Fruit fly (Drosophila melanogaster): Measurements from ENCODE around the gene Dim1.

Dim1 gene

DNA sequence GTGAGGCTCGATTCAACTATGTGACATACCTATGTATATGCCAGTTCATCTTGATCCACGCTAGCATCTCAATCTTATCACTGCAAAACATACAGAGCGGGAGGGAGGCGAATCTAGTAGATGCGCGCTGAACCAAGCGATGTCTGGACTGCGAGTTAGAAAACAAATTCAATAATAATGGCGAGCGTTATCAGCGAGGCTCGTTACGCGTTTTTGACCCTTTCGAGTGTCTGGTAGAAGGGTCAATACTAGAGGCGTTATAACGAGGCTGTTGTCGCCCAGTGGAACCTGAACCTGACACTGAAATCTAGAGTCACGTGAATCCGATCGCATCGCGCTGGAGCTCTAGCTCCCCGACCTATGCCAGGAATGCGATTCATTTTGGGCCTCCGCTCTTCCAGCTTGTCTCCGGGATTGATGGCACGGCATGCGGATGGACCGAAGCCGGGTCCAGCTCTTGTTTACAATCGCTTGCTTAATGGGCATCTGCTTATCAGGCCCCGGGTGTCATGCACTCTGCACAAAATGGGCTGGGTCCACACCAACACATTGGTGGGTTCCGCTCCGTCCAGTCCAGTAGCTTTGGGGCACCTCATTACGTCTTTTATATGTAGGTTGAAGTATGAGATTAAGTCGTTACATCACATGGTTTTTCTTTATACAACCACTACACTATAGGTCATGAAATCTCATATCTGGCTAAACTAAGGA is 13.5 kb upstream of the Dim1 start:
- TF ChIP-seq sug (tag; optimal IDR thresholded peaks at IDR 0.05) (peak; percentile 79), CG34376 (GFP tag; optimal IDR thresholded peaks at IDR 0.05) (peak; percentile 91), GATAe (GFP tag; conservative IDR thresholded peaks at IDR 0.05) (no peak), CG10543 (GFP tag; optimal IDR thresholded peaks at IDR 0.05) (peak; percentile 50), Pdp1 (GFP tag; optimal IDR thresholded peaks at IDR 0.05) (peak in 1 of 2 experiments; percentile 76), Hr78 (GFP tag; optimal IDR thresholded peaks at IDR 0.05) (peak in 1 of 2 experiments; percentile 68), Fer3 (tag; optimal IDR thresholded peaks at IDR 0.05) (no peak), CG6813 (GFP tag; optimal IDR thresholded peaks at IDR 0.05) (no peak), cwo (GFP tag; optimal IDR thresholded peaks at IDR 0.05) (peak; percentile 94), Med (GFP tag) (peak; percentile 28), CG7786 (GFP tag; optimal IDR thresholded peaks at IDR 0.05) (no peak)

DNA sequence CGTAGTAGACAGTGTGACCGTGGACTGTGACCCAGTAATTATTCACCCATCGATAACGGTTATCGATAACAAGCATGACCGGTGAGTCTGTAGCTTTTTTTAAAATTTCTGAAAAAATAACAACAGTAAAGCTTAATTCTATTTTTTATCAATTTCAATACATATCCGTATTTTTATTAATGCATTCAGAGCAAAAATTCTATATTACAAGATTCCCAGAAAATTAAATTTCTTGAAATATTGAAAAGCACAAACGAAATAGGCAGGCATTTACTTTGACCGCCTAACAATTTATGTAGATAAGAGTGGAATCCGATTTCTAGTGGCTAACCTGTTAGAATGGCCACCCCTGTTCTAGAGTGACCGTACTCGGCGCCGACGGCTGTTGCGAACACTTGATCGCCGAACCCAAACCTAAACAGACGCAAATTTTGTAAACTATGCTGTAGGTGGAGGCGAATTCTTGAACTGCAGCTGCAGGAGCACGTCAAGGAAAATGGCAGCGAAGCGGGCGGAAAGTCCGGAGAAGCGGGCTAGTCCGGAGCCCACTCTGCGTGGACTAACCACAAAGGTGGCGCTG is 9.1 kb upstream of the Dim1 start, which contains the start of gene CG3652:
CG3652 (minus strand) TSS at position 35 of the 580 bp plus-strand sequence.
- peak; percentile 31 for TF ChIP-seq CG17829 (tag; optimal IDR thresholded peaks at IDR 0.05)
- no peak for TF ChIP-seq CG12236 (GFP tag; optimal IDR thresholded peaks at IDR 0.05)
- TF ChIP-seq amos (GFP tag; IDR thresholded peaks at IDR 0.05; ENCODE audit: partially characterized antibody): peak; percentile 43
- no peak for TF ChIP-seq hth (optimal IDR thresholded peaks at IDR 0.05)
- TF ChIP-seq CG10543 (GFP tag; optimal IDR thresholded peaks at IDR 0.05): no peak
- TF ChIP-seq ems (GFP tag; optimal IDR thresholded peaks at IDR 0.05): no peak
- no peak for TF ChIP-seq shn (GFP tag; optimal IDR thresholded peaks at IDR 0.05)
- TF ChIP-seq CG1832 (GFP tag; optimal IDR thresholded peaks at IDR 0.05): no peak
- TF ChIP-seq ken (GFP tag; IDR thresholded peaks at IDR 0.05): no peak
- no peak for TF ChIP-seq fru (optimal IDR thresholded peaks at IDR 0.05)
- peak; percentile 19 for TF ChIP-seq CG9609 (GFP tag; optimal IDR thresholded peaks at IDR 0.05)
- no peak for TF ChIP-seq cato (GFP tag; optimal IDR thresholded peaks at IDR 0.05; ENCODE audit: borderline replicate concordance)
- TF ChIP-seq hb (GFP tag; IDR thresholded peaks at IDR 0.05; ENCODE audit: partially characterized antibody): no peak
- TF ChIP-seq D19B (GFP tag; optimal IDR thresholded peaks at IDR 0.05): no peak
- TF ChIP-seq CG3065 (GFP tag; optimal IDR thresholded peaks at IDR 0.05): no peak
- TF ChIP-seq Trl (optimal IDR thresholded peaks at IDR 0.05): no peak
- TF ChIP-seq Trl (GFP tag; optimal IDR thresholded peaks at IDR 0.05): peak; percentile 34
- TF ChIP-seq cg (GFP tag; optimal IDR thresholded peaks at IDR 0.05): no peak
- TF ChIP-seq pros (GFP tag; optimal IDR thresholded peaks at IDR 0.05): no peak
- TF ChIP-seq CG9727 (GFP tag; optimal IDR thresholded peaks at IDR 0.05): no peak
- no peak for TF ChIP-seq CG9215 (GFP tag; IDR thresholded peaks at IDR 0.05)
- peak; percentile 54 for TF ChIP-seq HLH4C (GFP tag; IDR thresholded peaks at IDR 0.05; ENCODE audit: partially characterized antibody)
- TF ChIP-seq chinmo (GFP tag; IDR thresholded peaks at IDR 0.05; ENCODE audit: partially characterized antibody): 0 out of 4 replicates have a peak, but pooled peaks have one; percentile 21
- TF ChIP-seq org-1 (GFP tag; optimal IDR thresholded peaks at IDR 0.05): no peak
- no peak for TF ChIP-seq Camta (GFP tag; optimal IDR thresholded peaks at IDR 0.05)
- no peak for TF ChIP-seq Ravus (GFP tag; IDR thresholded peaks at IDR 0.05)
- TF ChIP-seq pzg (GFP tag; optimal IDR thresholded peaks at IDR 0.05): peak; percentile 47
- no peak for TF ChIP-seq CG17912 (GFP tag; optimal IDR thresholded peaks at IDR 0.05)
- no peak for TF ChIP-seq CG6254 (GFP tag; optimal IDR thresholded peaks at IDR 0.05)
- TF ChIP-seq Bgb (GFP tag; IDR thresholded peaks at IDR 0.05; ENCODE audit: partially characterized antibody): peak; percentile 29; the same call in 1 of the 2 replicates
- peak; percentile 58 for TF ChIP-seq Ets97D (GFP tag; optimal IDR thresholded peaks at IDR 0.05)
- TF ChIP-seq CG3847 (GFP tag; IDR thresholded peaks at IDR 0.05): no peak
- TF ChIP-seq ind (GFP tag; optimal IDR thresholded peaks at IDR 0.05): no peak
- peak; percentile 36 for TF ChIP-seq mam (GFP tag; optimal IDR thresholded peaks at IDR 0.05)
- TF ChIP-seq tap (tag; optimal IDR thresholded peaks at IDR 0.05): no peak
- TF ChIP-seq sqz (GFP tag; optimal IDR thresholded peaks at IDR 0.05): no peak
- no peak for TF ChIP-seq Deaf1 (tag; optimal IDR thresholded peaks at IDR 0.05)
- TF ChIP-seq CG2875 (GFP tag; optimal IDR thresholded peaks at IDR 0.05): no peak

Data from whole organism, embryonic.